Fruit fly (Drosophila melanogaster) whole organism, embryonic: ENCODE measurements around the gene CG43184.
A peak's percentile ranks its signal among the peaks of the same experiment; 100 is the strongest.

Source experiments
- ATbp ChIP-seq: fragments of 200-800 bp; sonication (Bioruptor generic); optimal IDR thresholded peaks from 2 replicates; lab custom pipeline; 2017; ENCODE audit warnings: missing biosample characterization, mild to moderate bottlenecking, missing genetic modification characterization, missing genetic modification reagents
- Ada2b ChIP-seq: fragments of 200-800 bp; sonication (Bioruptor generic); IDR thresholded peaks from 2 replicates; pipeline ENCODE4 v1.3.6; 2022; ENCODE audit warnings: missing biosample characterization, missing genetic modification characterization
- Adf1 ChIP-seq: fragments of 200-800 bp; sonication (Bioruptor generic); IDR thresholded peaks from 2 replicates; pipeline ENCODE4 v1.3.6; 2022; ENCODE audit warnings: missing biosample characterization, missing genetic modification characterization
- Asciz ChIP-seq: fragments of 200-800 bp; sonication (Bioruptor generic); optimal IDR thresholded peaks from 2 replicates; lab custom pipeline; 2017; ENCODE audit warnings: missing biosample characterization, mild to moderate bottlenecking, missing genetic modification characterization, missing genetic modification reagents
- Awh ChIP-seq: fragments of 200-800 bp; sonication (Bioruptor generic); IDR thresholded peaks from 2 replicates; pipeline ENCODE4, ENCODE4 v1.3.6; 2022; ENCODE audit warnings: missing biosample characterization, missing genetic modification characterization
- CG12071 ChIP-seq: fragments of 200-800 bp; sonication (Bioruptor generic); optimal IDR thresholded peaks from 3 replicates; lab custom pipeline; 2018; ENCODE audit warnings: missing biosample characterization, mild to moderate bottlenecking, missing genetic modification characterization
- CG12769 ChIP-seq: fragments of 200-800 bp; sonication (Bioruptor generic); optimal IDR thresholded peaks from 2 replicates; lab custom pipeline; 2019; ENCODE audit warnings: missing biosample characterization, mild to moderate bottlenecking, missing genetic modification characterization, moderate library complexity
- CG14014 ChIP-seq: fragments of 200-800 bp; sonication (Bioruptor generic); IDR thresholded peaks from 2 replicates; pipeline ENCODE4 v1.3.6; 2022; ENCODE audit warnings: missing biosample characterization, missing genetic modification characterization
- CG14441 ChIP-seq: fragments of 200-800 bp; sonication (Bioruptor generic); IDR thresholded peaks from 2 replicates; pipeline ENCODE4 v1.3.6; 2022; ENCODE audit warnings: missing biosample characterization, missing genetic modification characterization
- CG1603 ChIP-seq: fragments of 200-800 bp; sonication (Bioruptor generic); optimal IDR thresholded peaks from 2 replicates; lab custom pipeline; 2019; ENCODE audit warnings: missing biosample characterization, mild to moderate bottlenecking, missing genetic modification characterization, moderate library complexity
- CG2199 ChIP-seq: fragments of 200-800 bp; sonication (Bioruptor generic); IDR thresholded peaks from 3 replicates; pipeline ENCODE4 v1.3.6; 2022; ENCODE audit warnings: missing biosample characterization, missing genetic modification characterization
- CG2875 ChIP-seq: fragments of 200-800 bp; sonication (Bioruptor generic); optimal IDR thresholded peaks from 2 replicates; lab custom pipeline; 2017; ENCODE audit warnings: missing biosample characterization, mild to moderate bottlenecking, missing genetic modification characterization, missing genetic modification reagents
- CG3407 ChIP-seq: fragments of 200-800 bp; sonication (Bioruptor generic); optimal IDR thresholded peaks from 2 replicates; lab custom pipeline; 2018; ENCODE audit warnings: missing biosample characterization, mild to moderate bottlenecking, missing genetic modification characterization
- CG34224 ChIP-seq: fragments of 200-800 bp; sonication (Bioruptor generic); IDR thresholded peaks from 3 replicates; pipeline ENCODE4 v1.3.6; 2022; ENCODE audit warnings: missing biosample characterization, missing genetic modification characterization; ENCODE audit not compliant: partially characterized antibody
- CG4360 ChIP-seq: fragments of 200-800 bp; sonication (Bioruptor generic); IDR thresholded peaks from 2 replicates; pipeline ENCODE4 v1.3.6; 2022; ENCODE audit warnings: missing biosample characterization, missing genetic modification characterization
- CG5180 ChIP-seq: fragments of 200-800 bp; sonication (Bioruptor generic); optimal IDR thresholded peaks from 3 replicates; lab custom pipeline; 2017; ENCODE audit warnings: missing biosample characterization, missing genetic modification characterization, mild to moderate bottlenecking, moderate library complexity, missing genetic modification reagents
- CG6254 ChIP-seq: fragments of 200-800 bp; sonication (Bioruptor generic); optimal IDR thresholded peaks from 3 replicates; lab custom pipeline; 2017; ENCODE audit warnings: mild to moderate bottlenecking, missing biosample characterization, missing genetic modification reagents, missing genetic modification characterization
- CG8281 ChIP-seq: fragments of 200-800 bp; sonication (Bioruptor generic); optimal IDR thresholded peaks from 2 replicates; lab custom pipeline; 2018; ENCODE audit warnings: missing biosample characterization, mild to moderate bottlenecking, missing genetic modification characterization, moderate library complexity
- CG8924 ChIP-seq: fragments of 200-800 bp; optimal IDR thresholded peaks from 3 replicates; lab custom pipeline; 2019; ENCODE audit warnings: missing biosample characterization, mild to moderate bottlenecking, missing genetic modification characterization, moderate library complexity
- HLH3B ChIP-seq: fragments of 200-800 bp; sonication (Bioruptor generic); IDR thresholded peaks from 2 replicates; pipeline ENCODE4 v1.3.6; 2022; ENCODE audit warnings: missing biosample characterization, missing genetic modification characterization
- HLH54F ChIP-seq: fragments of 200-800 bp; sonication (Bioruptor generic); optimal IDR thresholded peaks from 3 replicates; lab custom pipeline; 2016; ENCODE audit warnings: missing biosample characterization, missing genetic modification characterization
- Hsf ChIP-seq: fragments of 200-800 bp; sonication (Bioruptor generic); optimal IDR thresholded peaks from 3 replicates; lab custom pipeline; 2016; ENCODE audit warnings: missing biosample characterization, missing genetic modification characterization
- Jarid2 ChIP-seq: fragments of 200-800 bp; sonication (Bioruptor generic); optimal IDR thresholded peaks from 3 replicates; lab custom pipeline; 2017; ENCODE audit warnings: mild to moderate bottlenecking, missing biosample characterization, missing genetic modification reagents, missing genetic modification characterization
- Mad ChIP-seq: fragments of 200-800 bp; sonication (Bioruptor generic); optimal IDR thresholded peaks from 2 replicates; lab custom pipeline; 2016; ENCODE audit warnings: missing biosample characterization, missing genetic modification characterization
- Oli ChIP-seq: fragments of 200-800 bp; sonication (Bioruptor generic); optimal IDR thresholded peaks from 2 replicates; lab custom pipeline; 2018; ENCODE audit warnings: missing biosample characterization, mild to moderate bottlenecking, missing genetic modification characterization, moderate library complexity
- YL-1 ChIP-seq: fragments of 200-800 bp; sonication (Bioruptor generic); optimal IDR thresholded peaks from 3 replicates; lab custom pipeline; 2017; ENCODE audit warnings: missing biosample characterization, mild to moderate bottlenecking, missing genetic modification characterization
- ap ChIP-seq: fragments of 200-800 bp; sonication (Bioruptor generic); IDR thresholded peaks from 2 replicates; pipeline ENCODE4 v1.3.6; 2022; ENCODE audit warnings: missing biosample characterization, missing genetic modification characterization
- bigmax ChIP-seq: fragments of 200-800 bp; sonication (Bioruptor generic); optimal IDR thresholded peaks from 2 replicates; lab custom pipeline; 2018; ENCODE audit warnings: missing biosample characterization, mild to moderate bottlenecking, missing genetic modification characterization
- ci ChIP-seq: fragments of 200-800 bp; sonication (Bioruptor generic); IDR thresholded peaks from 3 replicates; pipeline ENCODE4 v1.3.6; 2022; ENCODE audit warnings: missing biosample characterization, missing genetic modification characterization
- dmrt99B ChIP-seq: fragments of 200-800 bp; sonication (Bioruptor generic); optimal IDR thresholded peaks from 2 replicates; lab custom pipeline; 2018; ENCODE audit warnings: missing biosample characterization, mild to moderate bottlenecking, missing genetic modification characterization, moderate library complexity
- dysf ChIP-seq: fragments of 200-800 bp; sonication (Bioruptor generic); IDR thresholded peaks from 3 replicates; pipeline ENCODE4 v1.3.6; 2022; ENCODE audit warnings: missing biosample characterization, missing genetic modification characterization
- hkb ChIP-seq, 2 experiments: fragments of 200-800 bp in 1 of 2; fragments of >200 bp in 1 of 2; sonication (Bioruptor generic) in 1 of 2; IDR thresholded peaks in 1 of 2; optimal IDR thresholded peaks in 1 of 2; 2 replicates each; pipeline versions ENCODE4 v1.3.6 to Lab custom; 2017 to 2022; ENCODE audit warnings: missing biosample characterization in 1 of 2, missing genetic modification characterization in 1 of 2
- klu ChIP-seq: fragments of 200-800 bp; sonication (Bioruptor generic); IDR thresholded peaks from 2 replicates; pipeline ENCODE4 v1.3.6; 2022; ENCODE audit warnings: missing biosample characterization, missing genetic modification characterization
- kni ChIP-seq: fragments of 200-800 bp; sonication (Bioruptor generic); optimal IDR thresholded peaks from 3 replicates; lab custom pipeline; 2017; ENCODE audit warnings: mild to moderate bottlenecking, missing biosample characterization, missing genetic modification reagents, missing genetic modification characterization
- nom ChIP-seq: fragments of 200-800 bp; sonication (Bioruptor generic); optimal IDR thresholded peaks from 2 replicates; lab custom pipeline; 2017; ENCODE audit warnings: missing biosample characterization, missing genetic modification characterization, mild to moderate bottlenecking, moderate library complexity, missing genetic modification reagents
- peb ChIP-seq: fragments of 200-800 bp; sonication (Bioruptor generic); IDR thresholded peaks from 2 replicates; pipeline ENCODE4 v1.3.6; 2022; ENCODE audit warnings: missing biosample characterization, missing genetic modification characterization
- psq ChIP-seq: fragments of 200-800 bp; sonication (Bioruptor generic); optimal IDR thresholded peaks from 2 replicates; lab custom pipeline; 2017; ENCODE audit warnings: missing biosample characterization, missing genetic modification characterization
- sens ChIP-seq: fragments of 200-800 bp; sonication (Bioruptor generic); peaks from one replicate; lab custom pipeline; 2016; ENCODE audit warnings: missing biosample characterization, missing genetic modification characterization
- sim ChIP-seq: fragments of 200-800 bp; sonication (Bioruptor generic); IDR thresholded peaks from 2 replicates; pipeline ENCODE4 v1.3.6; 2022; ENCODE audit warnings: missing biosample characterization, missing genetic modification characterization
- unpg ChIP-seq: fragments of 200-800 bp; sonication (Bioruptor generic); optimal IDR thresholded peaks from 3 replicates; lab custom pipeline; 2018; ENCODE audit warnings: missing biosample characterization, mild to moderate bottlenecking, missing genetic modification characterization, moderate library complexity

Gene CG43184

DNA sequence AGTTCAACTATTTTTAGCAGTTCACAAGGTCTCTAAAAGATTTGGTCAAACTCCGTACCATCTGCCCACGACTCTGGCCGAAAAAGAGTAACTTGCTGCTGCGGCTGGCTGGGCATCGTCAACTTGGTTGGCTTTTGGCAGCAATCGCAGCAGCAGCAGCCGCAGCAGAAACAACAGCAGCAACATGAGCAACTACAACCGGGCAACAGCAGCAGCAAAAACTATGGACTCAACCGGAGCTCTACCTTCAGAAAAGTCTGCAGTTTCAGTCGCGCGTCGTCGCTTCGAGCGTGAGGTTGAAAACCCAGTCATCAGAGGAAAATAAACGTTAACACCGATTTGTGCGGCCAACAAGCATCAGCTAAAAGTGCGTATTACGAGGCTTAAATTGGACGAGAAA is 41.2 kb downstream of the CG43184 start, which contains the start of gene CG13737 (continued):
- TF ChIP-seq bigmax (no peak), CG12071 (peak; percentile 11), dysf (GFP tag; lab: Robert Waterston, UW) (0 out of 3 replicates have a peak, but pooled peaks have one; percentile 11), CG14014 (GFP tag; lab: Robert Waterston, UW) (peak; percentile 9; the same call in 1 of the 2 replicates), Adf1 (GFP tag; lab: Robert Waterston, UW) (peak; percentile 16; the same call in 1 of the 2 replicates), Jarid2 (peak; percentile 38)

DNA sequence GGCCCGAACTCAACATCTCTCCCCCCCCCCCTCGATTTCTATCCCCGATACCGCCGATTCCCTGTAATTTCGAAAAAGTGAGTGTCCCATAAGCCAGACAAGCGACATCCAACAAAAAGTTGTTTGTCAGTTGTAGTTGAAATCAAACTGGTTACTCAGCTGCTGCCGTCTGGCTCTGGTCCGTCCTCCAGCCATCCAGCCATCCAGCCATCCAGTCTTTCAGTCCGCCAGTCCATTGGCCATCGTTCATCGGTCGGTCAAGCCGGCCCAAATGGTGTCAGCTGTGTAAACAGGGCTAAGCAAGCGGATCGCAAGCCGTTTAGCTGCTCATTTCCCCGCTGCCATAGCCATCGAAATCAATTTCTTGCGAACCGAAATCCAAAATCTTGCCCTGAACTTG is 44.0 kb downstream of the CG43184 start:
- no peak for TF ChIP-seq CG4360
- no peak for TF ChIP-seq Hsf (GFP tag; lab: Kevin White, UChicago)
- TF ChIP-seq peb (GFP tag; lab: Robert Waterston, UW), result no peak
- TF ChIP-seq nom, result no peak
- TF ChIP-seq unpg (GFP tag; lab: Kevin White, UChicago), result no peak
- TF ChIP-seq Oli, result no peak
- TF ChIP-seq CG34224 (GFP tag; lab: Robert Waterston, UW), result no peak
- peak; percentile 77 for TF ChIP-seq CG12769
- TF ChIP-seq CG8281, result peak; percentile 95
- TF ChIP-seq, all 482 proteins: peak for 2

dm6 chr3L:13882532-13882931 is 45.0 kb downstream of the CG43184 start:
- TF ChIP-seq HLH54F (no peak), ci (peak; percentile 39; the same call in 1 of the 3 replicates), Asciz (GFP tag; lab: Kevin White, UChicago) (peak; percentile 19), CG3407 (GFP tag; lab: Kevin White, UChicago) (peak; percentile 4), psq (GFP tag; lab: Kevin White, UChicago) (no peak), kni (GFP tag; lab: Kevin White, UChicago) (peak; percentile 66), CG6254 (GFP tag; lab: Kevin White, UChicago) (peak; percentile 12), hkb (optimal IDR thresholded peaks at IDR 0.05; lab: Kevin White, UChicago) (no peak), hkb (GFP tag; IDR thresholded peaks at IDR 0.05; lab: Robert Waterston, UW) (0 out of 2 replicates have a peak, but pooled peaks have one; percentile 23), Ada2b (GFP tag; lab: Robert Waterston, UW) (no peak), CG1603 (peak; percentile 31), dmrt99B (tag; lab: Kevin White, UChicago) (peak; percentile 5), CG2199 (GFP tag; lab: Robert Waterston, UW) (peak; percentile 80; the same call in 1 of the 3 replicates), CG2875 (GFP tag; lab: Kevin White, UChicago) (peak; percentile 14), Awh (GFP tag; lab: Robert Waterston, UW) (0 out of 2 replicates have a peak, but pooled peaks have one; percentile 38), CG8924 (peak; percentile 1), CG14441 (GFP tag; lab: Robert Waterston, UW) (0 out of 2 replicates have a peak, but pooled peaks have one; percentile 19), Mad (GFP tag; lab: Kevin White, UChicago) (no peak), HLH3B (GFP tag; lab: Robert Waterston, UW) (peak; percentile 47; the same call in 1 of the 2 replicates), sens (GFP tag; lab: Kevin White, UChicago) (peak; percentile 45), ap (GFP tag; lab: Robert Waterston, UW) (no peak), YL-1 (GFP tag; lab: Kevin White, UChicago) (no peak), klu (GFP tag; lab: Robert Waterston, UW) (0 out of 2 replicates have a peak, but pooled peaks have one; percentile 22), ATbp (GFP tag; lab: Kevin White, UChicago) (peak; percentile 46), CG5180 (peak; percentile 51), sim (GFP tag; lab: Robert Waterston, UW) (0 out of 2 replicates have a peak, but pooled peaks have one; percentile 25)
